Worm (Caenorhabditis elegans) whole organism, dauer: ENCODE measurements around the gene T28A11.22.

ENCODE experiments used
- unc-62 ChIP-seq: sonication (generic microtip); optimal IDR thresholded peaks from 2 replicates; lab custom pipeline; 2017; ENCODE audit warnings: missing biosample characterization, missing genetic modification reagents, missing genetic modification characterization

T28A11.22 gene

DNA sequence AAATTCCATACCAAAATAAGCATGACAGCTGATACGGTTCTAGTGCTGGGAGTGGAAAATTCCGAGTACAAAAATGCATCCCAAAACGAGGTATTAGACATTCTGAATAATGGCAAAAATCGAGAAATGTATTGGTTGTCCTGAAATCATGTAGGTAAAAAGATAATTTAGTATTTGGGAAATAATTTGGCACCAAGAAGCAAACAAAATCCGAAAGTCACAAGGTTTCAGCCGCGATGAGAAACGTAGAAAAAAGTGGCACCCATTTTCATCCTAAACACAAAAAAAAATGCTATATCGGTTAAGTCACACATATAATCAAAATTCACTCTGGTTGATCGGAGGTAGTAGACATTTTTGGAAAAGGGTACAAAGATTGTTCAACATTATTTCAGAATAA, 40.4 kb downstream of the T28A11.22 start, which contains the start of gene srx-122:
Gene srx-122, minus strand, starts transcription at position 101 of the 400 bp plus-strand sequence.
- TF ChIP-seq unc-62 (GFP tag; lab: Kevin White, UChicago) = no peak

DNA sequence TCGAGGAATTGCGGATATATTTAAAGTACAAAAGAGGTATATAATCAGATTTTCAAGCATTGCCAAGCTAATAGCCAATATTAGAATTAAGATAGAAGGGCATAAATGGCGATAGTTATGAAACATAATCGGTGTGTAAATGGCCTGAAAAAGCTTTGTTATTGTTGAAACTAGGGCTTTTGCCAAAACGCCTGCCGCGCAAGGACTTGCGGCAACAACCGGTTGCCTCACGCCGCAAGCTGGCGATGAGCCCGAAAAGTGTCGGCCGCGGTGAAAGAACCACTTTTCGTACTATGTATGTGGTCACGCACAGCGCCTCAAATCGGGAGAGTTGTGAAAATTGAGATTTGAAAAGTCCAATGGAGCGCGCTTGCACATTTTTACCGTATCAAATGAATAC, 42.1 kb downstream of the T28A11.22 start:
- TF ChIP-seq unc-62 (GFP tag; lab: Kevin White, UChicago) = no peak

DNA sequence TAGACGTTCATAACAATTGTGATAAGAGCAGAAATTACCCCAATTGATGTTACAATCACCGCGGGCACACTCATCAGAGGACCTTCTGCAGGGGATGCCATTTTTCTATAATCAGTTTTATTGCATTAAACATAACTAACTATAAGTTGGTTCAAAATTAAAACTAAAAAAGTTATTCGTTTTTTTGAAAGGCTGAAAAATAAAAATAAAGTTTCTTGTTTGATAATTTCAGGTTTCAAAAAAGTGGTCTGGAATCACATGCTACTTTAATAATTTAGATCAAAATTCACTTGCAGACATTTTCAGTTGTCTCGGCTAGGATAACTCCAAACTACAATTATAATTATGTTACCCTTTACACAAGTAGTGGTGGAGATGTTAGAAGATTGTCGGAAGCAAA, 44.5 kb downstream of the T28A11.22 start, which contains the start of gene srbc-1:
Gene srbc-1, minus strand, starts transcription at position 101 of the 400 bp plus-strand sequence.
- no peak for TF ChIP-seq unc-62 (GFP tag; lab: Kevin White, UChicago)
